Fruit fly (Drosophila melanogaster) whole organism: ENCODE results near the gene yellow-g.

Source experiments
- CG8478 ChIP-seq: fragments of >200 bp; optimal IDR thresholded peaks from 2 replicates; lab custom pipeline; 2018; ENCODE audit warnings: inconsistent platforms
- EcR ChIP-seq, 2 experiments: fragments of >200 bp; optimal IDR thresholded peaks; 2 replicates each; lab custom pipeline; 2017; ENCODE audit warnings: missing biosample characterization in 2 of 2, missing genetic modification characterization in 2 of 2, missing genetic modification reagents in 2 of 2
- pan ChIP-seq: fragments of >200 bp; optimal IDR thresholded peaks from 2 replicates; lab custom pipeline; 2017
- psq ChIP-seq: fragments of >200 bp; optimal IDR thresholded peaks from 2 replicates; lab custom pipeline; 2017

DNA sequence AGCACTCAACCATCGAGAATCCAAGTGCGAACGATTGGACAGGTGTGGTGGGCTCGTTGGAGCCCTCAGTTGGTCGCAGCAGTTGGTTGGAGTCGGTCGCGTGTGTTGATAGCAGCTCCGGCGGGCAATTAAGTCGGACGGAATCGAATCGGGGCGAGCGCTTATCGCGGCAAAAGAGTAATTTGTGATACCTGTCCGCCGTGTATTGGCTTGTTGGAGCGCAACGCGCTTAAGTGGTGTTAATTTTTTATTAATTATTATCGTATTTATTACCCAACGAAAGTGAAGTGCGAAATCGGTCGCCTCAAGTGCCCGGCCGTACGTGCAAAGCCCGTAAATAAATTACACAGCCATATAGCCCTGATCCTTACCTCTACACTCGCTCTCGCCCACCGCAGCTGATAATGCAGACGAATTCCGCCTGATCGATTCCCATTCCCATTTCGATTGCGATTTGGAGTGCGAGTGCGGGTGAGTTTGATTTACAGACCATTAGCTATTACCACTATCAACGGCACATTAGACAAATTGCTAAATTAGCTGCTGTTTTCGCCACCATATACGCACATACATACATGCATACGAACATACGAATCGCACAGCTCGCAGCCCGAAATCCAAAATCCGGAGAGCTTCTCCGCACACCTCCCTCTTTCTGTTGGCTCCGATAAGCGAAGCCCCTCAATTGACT lies 34.9 kb downstream of the yellow-g start, which contains the start of gene ACXD:
- TF ChIP-seq psq (lab: Kevin White, UChicago) (no peak), EcR (GFP tag; optimal IDR thresholded peaks at IDR 0.05; lab: Kevin White, UChicago) (no peak), CG8478 (lab: Kevin White, UChicago) (no peak), pan (lab: Kevin White, UChicago) (no peak)
